Fruit fly (Drosophila melanogaster) whole organism, pupa: ENCODE results near the gene CG5890.

Experiments
- CG10348 ChIP-seq: fragments of 200-800 bp; sonication (Bioruptor generic); IDR thresholded peaks from 2 replicates; pipeline ENCODE4 v1.3.6; 2022; ENCODE audit warnings: missing biosample characterization, missing genetic modification characterization
- CG12605 ChIP-seq: fragments of 200-800 bp; sonication (Bioruptor generic); IDR thresholded peaks from 2 replicates; pipeline ENCODE4 v1.3.6; 2022; ENCODE audit warnings: missing biosample characterization, missing genetic modification characterization
- CG13204 ChIP-seq: fragments of 200-800 bp; sonication (Bioruptor generic); optimal IDR thresholded peaks from 2 replicates; lab custom pipeline; 2018; ENCODE audit warnings: missing biosample characterization, mild to moderate bottlenecking, missing genetic modification characterization, moderate library complexity
- CG14655 ChIP-seq: fragments of 200-800 bp; sonication (Bioruptor generic); optimal IDR thresholded peaks from 3 replicates; lab custom pipeline; 2017; ENCODE audit warnings: mild to moderate bottlenecking, missing biosample characterization, missing genetic modification reagents, missing genetic modification characterization
- CG32121 ChIP-seq: fragments of 200-800 bp; sonication (Bioruptor generic); IDR thresholded peaks from 2 replicates; pipeline ENCODE4 v1.3.6; 2022; ENCODE audit warnings: missing biosample characterization, missing genetic modification characterization
- CG4496 ChIP-seq: fragments of 200-800 bp; sonication (Bioruptor generic); IDR thresholded peaks from 3 replicates; pipeline ENCODE4 v1.3.6; 2022; ENCODE audit warnings: missing biosample characterization, missing genetic modification characterization
- EcR ChIP-seq: fragments of 200-800 bp; sonication (Bioruptor generic); optimal IDR thresholded peaks from 3 replicates; lab custom pipeline; 2019; ENCODE audit warnings: missing biosample characterization, missing genetic modification characterization, mild to moderate bottlenecking, moderate library complexity, missing genetic modification reagents
- Ets98B ChIP-seq: fragments of 200-800 bp; sonication (Bioruptor generic); IDR thresholded peaks from 2 replicates; pipeline ENCODE4 v1.3.6; 2022; ENCODE audit warnings: missing biosample characterization, missing genetic modification characterization
- Pif1A ChIP-seq: fragments of 200-800 bp; sonication (Bioruptor generic); optimal IDR thresholded peaks from 3 replicates; lab custom pipeline; 2016; ENCODE audit warnings: missing biosample characterization, missing genetic modification characterization
- gl ChIP-seq: fragments of 200-800 bp; sonication (Bioruptor generic); optimal IDR thresholded peaks from 2 replicates; lab custom pipeline; 2018; ENCODE audit warnings: missing biosample characterization, mild to moderate bottlenecking, missing genetic modification characterization

DNA sequence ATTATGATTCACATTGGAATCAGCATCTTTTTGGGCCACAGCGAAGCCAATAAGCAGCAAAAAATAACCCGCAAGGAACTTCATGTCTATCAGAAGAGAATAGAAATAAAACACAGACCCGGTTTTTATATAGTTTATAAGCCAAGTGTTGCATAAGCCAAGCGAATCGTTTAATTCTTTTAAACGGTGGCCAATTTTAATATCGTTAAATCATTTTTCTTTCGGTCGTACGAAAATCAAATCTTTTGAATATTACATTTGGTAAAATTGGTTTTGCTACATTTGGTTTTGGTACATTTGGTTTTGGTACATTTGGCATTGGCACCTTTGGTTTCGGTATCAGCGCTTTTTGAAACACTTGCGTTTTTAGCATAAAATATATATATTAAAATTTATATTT, 25.8 kb upstream of the CG5890 start, which contains the start of gene Sfp96F:
- TF ChIP-seq CG10348 (GFP tag; lab: Robert Waterston, UW) = no peak
- no peak for TF ChIP-seq CG32121 (GFP tag; lab: Robert Waterston, UW)
- TF ChIP-seq CG4496 (GFP tag; lab: Robert Waterston, UW) = no peak
- TF ChIP-seq Pif1A (GFP tag; lab: Kevin White, UChicago) = no peak
- no peak for TF ChIP-seq CG14655
- TF ChIP-seq Ets98B (GFP tag; lab: Robert Waterston, UW) = no peak
- TF ChIP-seq gl (tag; lab: Kevin White, UChicago) = no peak
- TF ChIP-seq EcR (GFP tag; lab: Kevin White, UChicago) = no peak
- no peak for TF ChIP-seq CG12605 (GFP tag; lab: Robert Waterston, UW)
- no peak for TF ChIP-seq CG13204
